Fruit fly (Drosophila melanogaster) Kc167 (cell line): ENCODE data around the gene cbt.
"Not testable (repeated sequence)": the region's sequence is repeated elsewhere in the genome, so short reads cannot be mapped to it uniquely, and the experiment has no call there.

Source experiments
- Myc ChIP-seq: fragments of >200 bp; optimal IDR thresholded peaks from 2 replicates; lab custom pipeline; 2017; ENCODE audit warnings: missing external identifiers
- Sin3A ChIP-seq: fragments of >200 bp; optimal IDR thresholded peaks from 2 replicates; lab custom pipeline; 2018; ENCODE audit warnings: missing external identifiers
- h ChIP-seq: fragments of >200 bp; optimal IDR thresholded peaks from 3 replicates; lab custom pipeline; 2018; ENCODE audit warnings: missing external identifiers
- insv ChIP-seq: fragments of >200 bp; optimal IDR thresholded peaks from 3 replicates; lab custom pipeline; 2018; ENCODE audit warnings: missing external identifiers
- psq ChIP-seq: fragments of >200 bp; optimal IDR thresholded peaks from 2 replicates; lab custom pipeline; 2017; ENCODE audit warnings: missing external identifiers
- ttk ChIP-seq: sonication (Bioruptor generic); optimal IDR thresholded peaks from 2 replicates; lab custom pipeline; 2017; ENCODE audit warnings: missing external identifiers

Gene cbt

dm6 chr2L:469912-470311 lies 9.6 kb downstream of the cbt start:
- TF ChIP-seq h (lab: Kevin White, UChicago) (no peak), psq (lab: Kevin White, UChicago) (no peak), Sin3A (lab: Kevin White, UChicago) (no peak), Myc (lab: Kevin White, UChicago) (no peak), insv (lab: Kevin White, UChicago) (no peak), ttk (lab: Kevin White, UChicago) (no peak)

- TF ChIP-seq Sin3A (lab: Kevin White, UChicago) = no peak
- no peak for TF ChIP-seq psq (lab: Kevin White, UChicago)
- TF ChIP-seq Myc (lab: Kevin White, UChicago) = no peak
- TF ChIP-seq insv (lab: Kevin White, UChicago) = no peak
- no peak for TF ChIP-seq h (lab: Kevin White, UChicago)
- TF ChIP-seq ttk (lab: Kevin White, UChicago) = no peak
Observed at dm6 chr2L:468745-469358, 10.6 kb downstream of the cbt start.

dm6 chr2L:467683-468082 lies 11.8 kb downstream of the cbt start:
- TF ChIP-seq h (lab: Kevin White, UChicago) (no peak), Sin3A (lab: Kevin White, UChicago) (no peak), insv (lab: Kevin White, UChicago) (no peak), psq (lab: Kevin White, UChicago) (no peak), ttk (lab: Kevin White, UChicago) (no peak), Myc (lab: Kevin White, UChicago) (no peak)

- TF ChIP-seq insv (lab: Kevin White, UChicago) (no peak), psq (lab: Kevin White, UChicago) (no peak), h (lab: Kevin White, UChicago) (no peak), Sin3A (lab: Kevin White, UChicago) (no peak), Myc (lab: Kevin White, UChicago) (no peak), ttk (lab: Kevin White, UChicago) (no peak)
Observed at dm6 chr2L:455738-456137, 23.8 kb downstream of the cbt start.

- not testable (repeated sequence) for TF ChIP-seq ttk, Sin3A, Myc (lab: Kevin White, UChicago)
Observed at dm6 chr2L:455274-455673, 24.2 kb downstream of the cbt start, which contains the start of gene CG4133. CG4133 (plus strand) TSS chr2L:455531.

- TF ChIP-seq Sin3A (lab: Kevin White, UChicago) = no peak
- TF ChIP-seq ttk (lab: Kevin White, UChicago) = no peak
- TF ChIP-seq psq (lab: Kevin White, UChicago) = no peak
- no peak for TF ChIP-seq insv (lab: Kevin White, UChicago)
- TF ChIP-seq h (lab: Kevin White, UChicago) = no peak
Observed at dm6 chr2L:452872-453271, 26.6 kb downstream of the cbt start, which contains the start of the genes crq and shv. crq (minus strand) TSS chr2L:453024. shv (plus strand) TSS chr2L:453108.

dm6 chr2L:451705-452472 lies 27.6 kb downstream of the cbt start:
- no peak for TF ChIP-seq Sin3A (lab: Kevin White, UChicago)
- no peak for TF ChIP-seq insv (lab: Kevin White, UChicago)
- no peak for TF ChIP-seq ttk (lab: Kevin White, UChicago)
- no peak for TF ChIP-seq Myc (lab: Kevin White, UChicago)
- no peak for TF ChIP-seq psq (lab: Kevin White, UChicago)
- TF ChIP-seq h (lab: Kevin White, UChicago) = no peak

dm6 chr2L:447124-447523 lies 32.4 kb downstream of the cbt start:
- TF ChIP-seq insv (lab: Kevin White, UChicago) (no peak), h (lab: Kevin White, UChicago) (no peak), psq (lab: Kevin White, UChicago) (no peak), Sin3A (lab: Kevin White, UChicago) (no peak)

dm6 chr2L:441927-442691 lies 37.4 kb downstream of the cbt start:
- TF ChIP-seq h (lab: Kevin White, UChicago) (no peak), insv (lab: Kevin White, UChicago) (no peak), Myc (lab: Kevin White, UChicago) (no peak), Sin3A (lab: Kevin White, UChicago) (no peak), psq (lab: Kevin White, UChicago) (no peak), ttk (lab: Kevin White, UChicago) (no peak)

- TF ChIP-seq h (lab: Kevin White, UChicago) (no peak), ttk (lab: Kevin White, UChicago) (no peak), insv (lab: Kevin White, UChicago) (no peak), Myc (lab: Kevin White, UChicago) (no peak)
Observed at dm6 chr2L:441455-441730, 38.1 kb downstream of the cbt start.
